Fruit fly (Drosophila melanogaster): Measurements from ENCODE around the gene CG15564.

dm6 chr3R:31235262-31235661 lies at the start of gene CG15564:
- TF ChIP-seq CG7101 (tag; optimal IDR thresholded peaks at IDR 0.05) (no peak), Hr96 (GFP tag; optimal IDR thresholded peaks at IDR 0.05) (no peak), CG11617 (GFP tag; optimal IDR thresholded peaks at IDR 0.05) (no peak), Crg-1 (GFP tag; optimal IDR thresholded peaks at IDR 0.05) (no peak), CG7045 (GFP tag; optimal IDR thresholded peaks at IDR 0.05) (no peak), tj (GFP tag; optimal IDR thresholded peaks at IDR 0.05) (no peak), bab1 (GFP tag; optimal IDR thresholded peaks at IDR 0.05) (no peak), CG33017 (tag; optimal IDR thresholded peaks at IDR 0.05) (no peak), CG14711 (tag; optimal IDR thresholded peaks at IDR 0.05) (no peak), CG5204 (GFP tag; optimal IDR thresholded peaks at IDR 0.05) (no peak), toe (GFP tag; optimal IDR thresholded peaks at IDR 0.05) (no peak), kay (GFP tag; ENCODE audit: borderline replicate concordance) (no peak)

All from whole organism, adult.